Fruit fly (Drosophila melanogaster): Measurements from ENCODE around the gene Srg3.

- TF ChIP-seq usp (GFP tag; optimal IDR thresholded peaks at IDR 0.05) (no peak), psq (optimal IDR thresholded peaks at IDR 0.05) (no peak)
These were observed 19.3 kb downstream of the Srg3 start for dm6 chr3L:9462247-9462769.

All from whole organism.